Worm (Caenorhabditis elegans) whole organism, L1 larva: ENCODE results near the gene M28.4.

Source experiments
- Y116A8C.19 ChIP-seq: sonication (generic microtip); optimal IDR thresholded peaks from 2 replicates; lab custom pipeline; 2016; ENCODE audit warnings: missing compliant biosample characterization, missing genetic modification characterization, borderline replicate concordance
- aly-2 ChIP-seq: fragments of 150-350 bp; optimal IDR thresholded peaks from 2 replicates; lab custom pipeline; 2014; ENCODE audit warnings: missing biosample characterization, missing genetic modification characterization
- blmp-1 ChIP-seq: fragments of 150-350 bp; optimal IDR thresholded peaks from 2 replicates; lab custom pipeline; 2014; ENCODE audit warnings: missing biosample characterization, missing genetic modification characterization
- ceh-63 ChIP-seq: fragments of 200-800 bp; sonication (Bioruptor generic); optimal IDR thresholded peaks from 2 replicates; lab custom pipeline; 2018; ENCODE audit warnings: mild to moderate bottlenecking, missing genetic modification characterization, missing compliant biosample characterization
- ceh-8 ChIP-seq: fragments of 200-800 bp; sonication (Bioruptor generic); optimal IDR thresholded peaks from 2 replicates; lab custom pipeline; 2018; ENCODE audit warnings: mild to moderate bottlenecking, missing genetic modification characterization, moderate library complexity, missing compliant biosample characterization
- efl-1 ChIP-seq, 4 experiments: fragments of 150-350 bp; optimal IDR thresholded peaks in 3 of 4; peaks in 1 of 4; 1 replicate in 1 of 4; 2 replicates in 3 of 4; lab custom pipeline; 2014; ENCODE audit warnings: missing biosample characterization in 2 of 4, missing genetic modification characterization in 2 of 4, missing genetic modification reagents in 2 of 4
- ets-5 ChIP-seq: fragments of 200-800 bp; sonication (Bioruptor generic); IDR thresholded peaks from 2 replicates; pipeline ENCODE4 v1.3.6; 2022; ENCODE audit warnings: missing genetic modification characterization, missing compliant biosample characterization
- fos-1 ChIP-seq: fragments of 150-350 bp; optimal IDR thresholded peaks from 2 replicates; lab custom pipeline; 2014; ENCODE audit warnings: missing biosample characterization, missing genetic modification characterization
- grh-1 ChIP-seq: fragments of 200-800 bp; sonication (Bioruptor generic); IDR thresholded peaks from 2 replicates; pipeline ENCODE4 v1.3.6; 2022; ENCODE audit warnings: missing genetic modification reagents, missing genetic modification characterization, missing compliant biosample characterization
- hlh-17 ChIP-seq: fragments of 200-800 bp; sonication (Bioruptor generic); optimal IDR thresholded peaks from 2 replicates; lab custom pipeline; 2018; ENCODE audit warnings: missing genetic modification characterization, mild to moderate bottlenecking, missing compliant biosample characterization, moderate library complexity, borderline replicate concordance
- irx-1 ChIP-seq: sonication (generic microtip); optimal IDR thresholded peaks from 2 replicates; lab custom pipeline; 2016; ENCODE audit warnings: missing genetic modification characterization, missing compliant biosample characterization
- isw-1 ChIP-seq: fragments of 200-800 bp; sonication (Bioruptor generic); IDR thresholded peaks from 2 replicates; pipeline ENCODE4 v1.3.6; 2022; ENCODE audit warnings: missing genetic modification characterization, missing compliant biosample characterization
- lin-13 ChIP-seq: fragments of 150-350 bp; optimal IDR thresholded peaks from 2 replicates; lab custom pipeline; 2014; ENCODE audit warnings: missing biosample characterization, missing genetic modification reagents, missing genetic modification characterization
- lin-15B ChIP-seq: fragments of 150-350 bp; sonication (generic microtip); optimal IDR thresholded peaks from 3 replicates; lab custom pipeline; 2014; ENCODE audit warnings: missing biosample characterization, missing genetic modification characterization
- mdl-1 ChIP-seq, 2 experiments: fragments of 150-350 bp; optimal IDR thresholded peaks; 2 replicates each; lab custom pipeline; 2014 to 2017; ENCODE audit warnings: missing biosample characterization in 2 of 2, missing genetic modification characterization in 2 of 2, inconsistent platforms in 1 of 2
- mef-2 ChIP-seq: fragments of 150-350 bp; optimal IDR thresholded peaks from 2 replicates; lab custom pipeline; 2014; ENCODE audit warnings: missing biosample characterization, missing genetic modification characterization
- nhr-12 ChIP-seq: sonication (generic microtip); optimal IDR thresholded peaks from 2 replicates; lab custom pipeline; 2017; ENCODE audit warnings: missing biosample characterization, missing genetic modification characterization
- nhr-19 ChIP-seq: fragments of 200-800 bp; sonication (Bioruptor generic); conservative IDR thresholded peaks from 2 replicates; pipeline ENCODE4 v1.3.6; 2022; ENCODE audit warnings: missing genetic modification characterization, missing compliant biosample characterization
- nhr-20 ChIP-seq: sonication (generic microtip); optimal IDR thresholded peaks from 2 replicates; lab custom pipeline; 2016; ENCODE audit warnings: mild to moderate bottlenecking, missing genetic modification characterization, missing compliant biosample characterization
- nhr-237 ChIP-seq: fragments of 150-350 bp; optimal IDR thresholded peaks from 2 replicates; lab custom pipeline; 2014; ENCODE audit warnings: missing biosample characterization, missing genetic modification characterization
- nhr-84 ChIP-seq: sonication (generic microtip); optimal IDR thresholded peaks from 2 replicates; lab custom pipeline; 2017; ENCODE audit warnings: missing biosample characterization, missing genetic modification characterization
- nhr-85 ChIP-seq: sonication (generic microtip); peaks from one replicate; lab custom pipeline; 2016; ENCODE audit warnings: missing genetic modification characterization, inconsistent platforms, missing compliant biosample characterization
- nhr-90 ChIP-seq: sonication (generic microtip); optimal IDR thresholded peaks from 2 replicates; lab custom pipeline; 2016; ENCODE audit warnings: mild to moderate bottlenecking, missing genetic modification characterization, missing compliant biosample characterization; ENCODE audit not compliant: poor library complexity
- snu-23 ChIP-seq: sonication (generic microtip); optimal IDR thresholded peaks from 2 replicates; lab custom pipeline; 2016; ENCODE audit warnings: missing genetic modification characterization, missing compliant biosample characterization
- sox-4 ChIP-seq: sonication (generic microtip); optimal IDR thresholded peaks from 2 replicates; lab custom pipeline; 2016; ENCODE audit warnings: missing genetic modification characterization, missing compliant biosample characterization
- sptf-1 ChIP-seq: fragments of 150-350 bp; optimal IDR thresholded peaks from 2 replicates; lab custom pipeline; 2014; ENCODE audit warnings: missing biosample characterization, missing genetic modification characterization
- unc-130 ChIP-seq: fragments of 150-350 bp; optimal IDR thresholded peaks from 2 replicates; lab custom pipeline; 2017; ENCODE audit warnings: missing biosample characterization, missing genetic modification characterization, inconsistent platforms
- vab-15 ChIP-seq: sonication (generic microtip); optimal IDR thresholded peaks from 2 replicates; lab custom pipeline; 2017; ENCODE audit warnings: missing genotype, mild to moderate bottlenecking, missing genetic modification characterization, missing compliant biosample characterization
- ztf-4 ChIP-seq: fragments of 150-350 bp; optimal IDR thresholded peaks from 2 replicates; lab custom pipeline; 2014; ENCODE audit warnings: missing biosample characterization, missing genetic modification characterization

M28.4 gene

ce11 chrII:10658576-10659256, 15.2 kb downstream of the M28.4 start, which contains the start of the genes snu-13 and rsp-7 (continued):
- TF ChIP-seq ceh-8 (GFP tag; lab: Kevin White, UChicago) = no peak
- peak; percentile 53; the same call in 1 of the 2 replicates for TF ChIP-seq grh-1
- TF ChIP-seq aly-2 (tag; lab: Kevin White, UChicago) = peak; percentile 37
- no peak for TF ChIP-seq mef-2 (tag; lab: Kevin White, UChicago)
- TF ChIP-seq nhr-12 (tag; lab: Kevin White, UChicago) = no peak
- TF ChIP-seq sox-4 (tag; lab: Kevin White, UChicago) = no peak
- TF ChIP-seq nhr-19 (GFP tag; lab: Robert Waterston, UW) = peak; percentile 64
- TF ChIP-seq unc-130 (tag; lab: Kevin White, UChicago) = peak; percentile 76
- TF ChIP-seq irx-1 (tag; lab: Kevin White, UChicago) = peak; percentile 5
- TF ChIP-seq hlh-17 (GFP tag; lab: Kevin White, UChicago) = no peak
- TF ChIP-seq ceh-63 (GFP tag; lab: Kevin White, UChicago) = no peak
- TF ChIP-seq vab-15 = no peak

ce11 chrII:10659585-10659984, 16.1 kb downstream of the M28.4 start:
- TF ChIP-seq efl-1 (optimal IDR thresholded peaks at IDR 0.05; lab: Kevin White, UChicago) (no peak), efl-1 (GFP tag; optimal IDR thresholded peaks at IDR 0.05 in 1 of 2; lab: Kevin White, UChicago) (peak in 1 of 2 experiments; percentile 51), ztf-4 (tag; lab: Kevin White, UChicago) (no peak)

- TF ChIP-seq nhr-85 (tag; lab: Kevin White, UChicago) (peak; percentile 10), nhr-237 (tag; lab: Kevin White, UChicago) (no peak)
- TF ChIP-seq, all 84 proteins: peak for 1
These were observed 17.4 kb downstream of the M28.4 start, which contains the start of gene marc-2 for ce11 chrII:10660892-10661291. TSS of gene marc-2 (minus strand) at chrII:10660992.

- no peak for TF ChIP-seq mdl-1 (tag; optimal IDR thresholded peaks at IDR 0.05; lab: Kevin White, UChicago)
- TF ChIP-seq fos-1 = no peak
- TF ChIP-seq lin-15B (tag; lab: Kevin White, UChicago) = no peak
- peak; percentile 14 for TF ChIP-seq blmp-1
- TF ChIP-seq sox-4 (tag; lab: Kevin White, UChicago) = no peak
- no peak for TF ChIP-seq nhr-84 (tag; lab: Kevin White, UChicago)
- TF ChIP-seq nhr-20 (tag; lab: Kevin White, UChicago) = no peak
- TF ChIP-seq snu-23 (GFP tag; lab: Kevin White, UChicago) = no peak
- no peak for TF ChIP-seq isw-1
- no peak for TF ChIP-seq efl-1 (optimal IDR thresholded peaks at IDR 0.05; lab: Kevin White, UChicago)
- no peak for TF ChIP-seq efl-1 (GFP tag; optimal IDR thresholded peaks at IDR 0.05 in 1 of 2; lab: Kevin White, UChicago)
- TF ChIP-seq nhr-90 (tag; lab: Kevin White, UChicago) = no peak
- TF ChIP-seq ets-5 = 0 out of 2 replicates have a peak, but pooled peaks have one; percentile 67
These were observed 18.1 kb downstream of the M28.4 start for ce11 chrII:10661448-10662064.

ce11 chrII:10662279-10662678, 18.8 kb downstream of the M28.4 start:
- TF ChIP-seq hlh-17 (GFP tag; lab: Kevin White, UChicago) (no peak), Y116A8C.19 (tag; lab: Kevin White, UChicago) (no peak), efl-1 (optimal IDR thresholded peaks at IDR 0.05; lab: Kevin White, UChicago) (no peak), efl-1 (GFP tag; optimal IDR thresholded peaks at IDR 0.05 in 1 of 2; lab: Kevin White, UChicago) (peak in 1 of 2 experiments; percentile 75), nhr-90 (tag; lab: Kevin White, UChicago) (no peak), lin-13 (GFP tag; lab: Kevin White, UChicago) (no peak), sptf-1 (tag; lab: Kevin White, UChicago) (no peak)
- TF ChIP-seq, all 84 proteins: peak for 1
